Worm (Caenorhabditis elegans) whole organism, L2 larva: ENCODE results near the gene F41G3.5.

Source experiments
- aly-2 ChIP-seq: fragments of 150-350 bp; optimal IDR thresholded peaks from 2 replicates; lab custom pipeline; 2014; ENCODE audit warnings: missing biosample characterization, missing genetic modification characterization
- fos-1 ChIP-seq: fragments of 150-350 bp; optimal IDR thresholded peaks from 2 replicates; lab custom pipeline; 2014; ENCODE audit warnings: missing biosample characterization, missing genetic modification characterization
- lin-13 ChIP-seq: fragments of 150-350 bp; optimal IDR thresholded peaks from 2 replicates; lab custom pipeline; 2014; ENCODE audit warnings: missing biosample characterization, missing genetic modification reagents, missing genetic modification characterization
- nhr-237 ChIP-seq: fragments of 150-350 bp; optimal IDR thresholded peaks from 2 replicates; lab custom pipeline; 2014; ENCODE audit warnings: missing biosample characterization, missing genetic modification characterization
- sma-9 ChIP-seq, 2 experiments: fragments of 150-350 bp in 1 of 2; sonication (generic microtip) in 1 of 2; optimal IDR thresholded peaks; 2 replicates each; lab custom pipeline; 2014 to 2016; ENCODE audit warnings: missing genetic modification characterization in 2 of 2, mild to moderate bottlenecking in 1 of 2, missing biosample characterization in 1 of 2, missing compliant biosample characterization in 1 of 2, missing genetic modification reagents in 1 of 2, moderate library complexity in 1 of 2
- zag-1 ChIP-seq: fragments of 150-350 bp; optimal IDR thresholded peaks from 2 replicates; lab custom pipeline; 2014; ENCODE audit warnings: missing biosample characterization, missing genetic modification characterization

DNA sequence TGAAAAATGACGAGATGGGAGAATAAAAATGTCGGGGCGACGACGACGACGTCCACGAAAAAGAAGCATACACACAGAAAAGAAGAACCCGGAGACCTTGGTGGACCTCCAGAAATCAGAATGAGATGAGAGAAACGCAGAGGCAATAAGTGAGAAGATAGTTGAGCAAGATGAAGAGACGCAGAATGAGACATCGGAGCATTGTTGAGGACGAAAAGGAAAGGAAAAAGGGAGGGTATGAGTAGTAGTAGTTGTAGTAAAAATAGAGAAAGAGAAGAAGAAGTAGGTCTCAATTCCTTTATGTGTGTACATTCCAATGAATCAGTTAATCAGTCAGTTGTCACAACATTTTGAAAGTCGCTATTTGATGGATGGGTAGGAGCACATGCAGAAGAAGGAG is 17.2 kb upstream of the F41G3.5 start, which contains the start of gene T14B4.8:
- TF ChIP-seq zag-1 (peak; percentile 23), aly-2 (tag; lab: Kevin White, UChicago) (no peak), lin-13 (no peak), nhr-237 (tag; lab: Kevin White, UChicago) (no peak), sma-9 (GFP tag; optimal IDR thresholded peaks at IDR 0.05; lab: Kevin White, UChicago) (no peak), sma-9 (tag; optimal IDR thresholded peaks at IDR 0.05; lab: Kevin White, UChicago) (no peak), fos-1 (tag; lab: Kevin White, UChicago) (no peak)
